Worm (Caenorhabditis elegans): Measurements from ENCODE around the gene moc-3.

ce11 chrIV:8175686-8176532 is 45.5 kb downstream of the moc-3 start, which contains the start of gene pct-1:
- TF ChIP-seq ama-1 (optimal IDR thresholded peaks at IDR 0.05) (no peak), tbx-11 (GFP tag; IDR thresholded peaks at IDR 0.05) (no peak), tbx-37 (GFP tag; conservative IDR thresholded peaks at IDR 0.05) (no peak), F13C5.2 (tag; optimal IDR thresholded peaks at IDR 0.05) (no peak), B0310.2 (tag; optimal IDR thresholded peaks at IDR 0.05) (no peak), hmg-4 (GFP tag; optimal IDR thresholded peaks at IDR 0.05) (no peak)
